Worm (Caenorhabditis elegans): ENCODE results near the gene F21C10.13.
A peak's percentile ranks its signal among the peaks of the same experiment; 100 is the strongest.

F21C10.13 gene

DNA sequence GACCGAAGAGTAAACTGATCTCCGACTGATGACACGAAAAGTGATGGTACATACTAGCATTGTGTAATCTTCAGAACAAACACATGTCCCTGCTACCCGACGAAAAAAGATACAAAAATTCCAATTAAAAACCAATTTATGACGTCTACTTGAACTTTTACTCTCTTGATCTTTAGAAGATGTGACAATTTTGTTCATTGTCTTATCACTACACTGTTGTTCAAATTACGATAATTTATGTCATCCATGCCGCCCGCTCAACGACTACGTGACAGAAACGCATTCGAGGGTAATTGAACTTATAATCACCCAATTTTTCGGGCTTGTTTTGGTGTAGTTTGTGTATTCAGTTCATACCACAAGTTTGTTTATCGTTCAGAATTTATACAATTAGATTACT, 21.8 kb downstream of the F21C10.13 start:
- TF ChIP-seq nhr-20 (tag; optimal IDR thresholded peaks at IDR 0.05), result peak; percentile 74
- TF ChIP-seq F16B12.6 (tag; optimal IDR thresholded peaks at IDR 0.05), result no peak
- no peak for TF ChIP-seq nhr-47 (tag; optimal IDR thresholded peaks at IDR 0.05)
- TF ChIP-seq isw-1 (GFP tag; IDR thresholded peaks at IDR 0.05), result no peak
- TF ChIP-seq unc-130 (tag; optimal IDR thresholded peaks at IDR 0.05), result no peak
- no peak for TF ChIP-seq grh-1 (GFP tag; IDR thresholded peaks at IDR 0.05)
- TF ChIP-seq nhr-237 (tag; optimal IDR thresholded peaks at IDR 0.05), result no peak
- no peak for TF ChIP-seq nhr-28 (tag; optimal IDR thresholded peaks at IDR 0.05)
- peak; percentile 14 for TF ChIP-seq nhr-71 (tag; optimal IDR thresholded peaks at IDR 0.05)
- TF ChIP-seq elt-3 (tag; optimal IDR thresholded peaks at IDR 0.05), result peak in 2 of 6 experiments; percentile 15 to 53
- peak; percentile 19 for TF ChIP-seq lin-14 (GFP tag; optimal IDR thresholded peaks at IDR 0.05)
- TF ChIP-seq ceh-90 (tag; optimal IDR thresholded peaks at IDR 0.05), result no peak
- TF ChIP-seq nhr-85 (tag), result peak; percentile 27
- no peak for TF ChIP-seq unc-86 (tag; optimal IDR thresholded peaks at IDR 0.05)
- peak; percentile 60 for TF ChIP-seq blmp-1 (tag; optimal IDR thresholded peaks at IDR 0.05)
- TF ChIP-seq jun-1 (tag; optimal IDR thresholded peaks at IDR 0.05), result no peak
- no peak for TF ChIP-seq snpc-4 (tag; optimal IDR thresholded peaks at IDR 0.05)
- no peak for TF ChIP-seq skn-1 (tag; optimal IDR thresholded peaks at IDR 0.05)
- TF ChIP-seq sptf-1 (tag; optimal IDR thresholded peaks at IDR 0.05), result no peak
- no peak for TF ChIP-seq efl-1 (optimal IDR thresholded peaks at IDR 0.05)
- peak in 1 of 2 experiments; percentile 73 for TF ChIP-seq efl-1 (GFP tag; optimal IDR thresholded peaks at IDR 0.05 in 1 of 2)
- no peak for TF ChIP-seq fkh-8 (tag; optimal IDR thresholded peaks at IDR 0.05)

DNA sequence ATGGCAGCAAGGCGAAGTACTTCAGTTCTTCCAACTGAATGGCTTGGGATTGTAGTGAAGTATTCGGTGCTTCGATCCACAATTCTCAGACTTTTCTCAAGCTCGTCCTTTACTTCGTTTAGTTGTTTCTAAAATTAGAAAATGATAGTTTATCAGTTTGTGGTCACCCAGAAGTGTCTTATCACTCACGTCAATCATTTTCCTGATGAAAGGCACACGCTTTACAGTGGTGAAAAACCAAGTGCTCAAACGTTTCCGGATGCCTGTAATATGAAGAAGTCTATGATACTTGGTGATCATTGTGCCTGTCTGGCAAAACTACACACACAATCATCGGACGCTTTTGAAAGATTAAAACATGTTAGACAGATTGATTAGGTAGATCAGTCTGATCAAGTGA, 24.1 kb downstream of the F21C10.13 start:
- TF ChIP-seq nhr-85 (tag) (peak; percentile 23), nhr-76 (tag; optimal IDR thresholded peaks at IDR 0.05) (no peak), C04F5.9 (tag; optimal IDR thresholded peaks at IDR 0.05) (no peak), elt-2 (tag; optimal IDR thresholded peaks at IDR 0.05) (peak; percentile 90), mep-1 (tag; optimal IDR thresholded peaks at IDR 0.05) (no peak), efl-1 (optimal IDR thresholded peaks at IDR 0.05) (no peak), efl-1 (GFP tag; optimal IDR thresholded peaks at IDR 0.05 in 1 of 2) (peak in 1 of 2 experiments; percentile 70)

DNA sequence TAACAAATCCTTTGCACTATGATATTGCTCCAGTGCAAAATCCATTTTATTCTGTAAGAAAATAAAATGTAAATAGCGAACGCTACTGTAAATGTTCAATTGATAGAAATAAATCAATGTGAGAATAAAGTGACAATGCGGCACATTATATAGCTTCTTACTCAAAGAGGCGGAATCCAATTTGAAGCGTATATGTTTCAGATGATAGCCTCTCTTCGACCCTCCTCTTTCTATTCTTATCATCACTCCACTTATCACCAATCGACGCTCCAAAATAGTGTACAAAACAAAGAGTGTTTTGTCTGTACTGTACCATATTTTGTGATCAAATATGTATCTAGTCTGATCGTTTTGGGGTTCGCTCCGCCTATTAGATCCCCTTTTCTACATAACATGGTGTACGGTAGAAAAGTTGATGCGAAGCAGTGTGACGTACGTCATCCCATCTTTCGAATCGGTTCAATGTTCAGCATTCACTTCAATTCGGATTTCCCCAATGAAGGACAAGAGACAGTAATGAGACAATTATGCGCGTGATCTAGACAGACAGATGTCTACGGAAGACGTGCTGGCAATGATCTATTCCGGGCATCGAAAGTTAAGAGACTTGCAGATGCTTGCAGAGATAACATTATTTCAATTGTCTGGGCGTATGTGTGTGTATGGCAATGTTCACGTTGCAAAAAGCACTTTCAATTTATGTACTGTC, 24.9 kb downstream of the F21C10.13 start, which contains the start of gene spl-2:
Gene spl-2, minus strand, starts transcription at position 51 of the 709 bp plus-strand sequence.
- TF ChIP-seq fkh-8 (tag; optimal IDR thresholded peaks at IDR 0.05), result no peak
- peak in 1 of 2 experiments; percentile 4 for TF ChIP-seq mdl-1 (tag; optimal IDR thresholded peaks at IDR 0.05)
- TF ChIP-seq lin-35 (GFP tag; optimal IDR thresholded peaks at IDR 0.05), result no peak
- peak; percentile 21 for TF ChIP-seq elt-2 (tag; optimal IDR thresholded peaks at IDR 0.05)
- peak; percentile 29 for TF ChIP-seq nhr-90 (tag; optimal IDR thresholded peaks at IDR 0.05; ENCODE audit: poor library complexity)
- TF ChIP-seq snu-23 (GFP tag; optimal IDR thresholded peaks at IDR 0.05), result peak; percentile 35
- TF ChIP-seq skn-1 (tag; optimal IDR thresholded peaks at IDR 0.05), result no peak
- no peak for TF ChIP-seq hlh-4 (tag; optimal IDR thresholded peaks at IDR 0.05)
- no peak for TF ChIP-seq ama-1 (optimal IDR thresholded peaks at IDR 0.05)
- TF ChIP-seq nhr-19 (GFP tag; conservative IDR thresholded peaks at IDR 0.05), result peak; percentile 17; the same call in 1 of the 2 replicates
- no peak for TF ChIP-seq dpl-1 (GFP tag; optimal IDR thresholded peaks at IDR 0.05)
- no peak for TF ChIP-seq zag-1 (tag; optimal IDR thresholded peaks at IDR 0.05)
- TF ChIP-seq unc-30 (tag; optimal IDR thresholded peaks at IDR 0.05), result no peak
- TF ChIP-seq sup-37 (GFP tag; optimal IDR thresholded peaks at IDR 0.05), result no peak
- TF ChIP-seq nhr-71 (tag; optimal IDR thresholded peaks at IDR 0.05), result peak; percentile 63
- TF ChIP-seq nhr-28 (tag; optimal IDR thresholded peaks at IDR 0.05), result no peak
- TF ChIP-seq blmp-1 (tag; optimal IDR thresholded peaks at IDR 0.05), result peak; percentile 85
- no peak for TF ChIP-seq mab-9 (GFP tag; IDR thresholded peaks at IDR 0.05)
- no peak for TF ChIP-seq C04F5.9 (tag; optimal IDR thresholded peaks at IDR 0.05)
- no peak for TF ChIP-seq zip-4 (GFP tag; optimal IDR thresholded peaks at IDR 0.05)
- 0 out of 2 replicates have a peak, but pooled peaks have one; percentile 40 for TF ChIP-seq grh-1 (GFP tag; IDR thresholded peaks at IDR 0.05)
- TF ChIP-seq hpl-2 (GFP tag; optimal IDR thresholded peaks at IDR 0.05), result no peak
- TF ChIP-seq xbp-1 (tag; optimal IDR thresholded peaks at IDR 0.05), result no peak
- TF ChIP-seq nhr-77 (tag; optimal IDR thresholded peaks at IDR 0.05), result no peak
- TF ChIP-seq nhr-237 (tag; optimal IDR thresholded peaks at IDR 0.05), result no peak
- no peak for TF ChIP-seq fos-1 (tag; optimal IDR thresholded peaks at IDR 0.05)
- no peak for TF ChIP-seq nhr-84 (tag; optimal IDR thresholded peaks at IDR 0.05)
- no peak for TF ChIP-seq alr-1 (tag; optimal IDR thresholded peaks at IDR 0.05; ENCODE audit: borderline replicate concordance)
- TF ChIP-seq tlp-1 (tag; optimal IDR thresholded peaks at IDR 0.05), result no peak
- no peak for TF ChIP-seq Y116A8C.19 (tag; optimal IDR thresholded peaks at IDR 0.05; ENCODE audit: borderline replicate concordance)
- TF ChIP-seq aha-1 (tag; optimal IDR thresholded peaks at IDR 0.05), result no peak
- no peak for TF ChIP-seq sox-4 (tag; optimal IDR thresholded peaks at IDR 0.05)
